Fruit fly (Drosophila melanogaster): ENCODE data around the gene IP3K1.

Gene IP3K1

DNA sequence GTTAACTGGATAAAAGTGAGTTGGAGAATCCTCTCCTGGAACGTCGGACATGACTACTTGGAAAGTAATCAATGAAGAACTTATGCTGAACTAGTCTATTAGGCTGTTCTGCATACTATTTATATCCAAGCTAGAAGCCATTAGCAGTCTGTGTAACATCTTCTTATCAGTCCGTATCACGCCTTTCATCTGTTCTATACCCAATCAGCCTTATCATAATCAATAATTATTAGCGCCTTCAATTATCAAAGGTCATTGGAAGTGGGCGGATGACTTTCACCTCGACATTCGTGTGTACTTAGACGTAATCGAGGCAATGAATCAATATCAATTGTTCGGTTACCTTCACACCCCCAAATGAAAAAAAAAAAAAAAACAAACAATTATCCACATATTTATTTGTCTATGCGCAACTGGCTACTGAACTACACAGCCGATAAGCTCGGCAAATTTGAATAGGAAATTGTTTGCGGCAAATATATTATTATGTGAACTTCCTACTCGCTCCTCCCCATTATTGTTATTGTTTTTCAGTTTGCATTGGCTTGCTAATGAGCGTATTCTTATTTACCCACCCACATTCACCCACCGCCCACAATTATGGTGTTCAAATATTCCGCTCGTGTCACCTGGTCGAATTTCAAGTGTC lies 7.1 kb upstream of the IP3K1 start, which contains the start of the genes ppk11 and ppk16 (continued):
- TF ChIP-seq Hand (GFP tag; optimal IDR thresholded peaks at IDR 0.05): no peak
- no peak for TF ChIP-seq MESR4 (GFP tag; optimal IDR thresholded peaks at IDR 0.05)
- TF ChIP-seq psq (GFP tag; optimal IDR thresholded peaks at IDR 0.05): no peak
- TF ChIP-seq pfk (GFP tag; optimal IDR thresholded peaks at IDR 0.05): no peak
- 0 out of 2 replicates have a peak, but pooled peaks have one; percentile 39 for TF ChIP-seq ara (GFP tag; IDR thresholded peaks at IDR 0.05)
- TF ChIP-seq Xrp1 (GFP tag; IDR thresholded peaks at IDR 0.05): peak; percentile 77
- TF ChIP-seq sc (optimal IDR thresholded peaks at IDR 0.05): no peak
- peak; percentile 7 for TF ChIP-seq sc (GFP tag; optimal IDR thresholded peaks at IDR 0.05)
- TF ChIP-seq CG17912 (GFP tag; optimal IDR thresholded peaks at IDR 0.05): no peak
- peak; percentile 47 for TF ChIP-seq CG2875 (GFP tag; optimal IDR thresholded peaks at IDR 0.05)
- TF ChIP-seq pnt (GFP tag; optimal IDR thresholded peaks at IDR 0.05): peak; percentile 15
- TF ChIP-seq hkb (optimal IDR thresholded peaks at IDR 0.05): no peak
- TF ChIP-seq hkb (GFP tag; IDR thresholded peaks at IDR 0.05): 0 out of 2 replicates have a peak, but pooled peaks have one; percentile 19
- no peak for TF ChIP-seq CG4617 (GFP tag; optimal IDR thresholded peaks at IDR 0.05; ENCODE audit: borderline replicate concordance)
- TF ChIP-seq CG13624 (GFP tag; optimal IDR thresholded peaks at IDR 0.05): no peak
- peak; percentile 23 for TF ChIP-seq CG15011 (GFP tag; optimal IDR thresholded peaks at IDR 0.05)
- no peak for TF ChIP-seq Mes4 (GFP tag; optimal IDR thresholded peaks at IDR 0.05)
- TF ChIP-seq CG2116 (GFP tag; optimal IDR thresholded peaks at IDR 0.05): peak; percentile 14
- peak; percentile 19 for TF ChIP-seq Sox100B (GFP tag; optimal IDR thresholded peaks at IDR 0.05)
- TF ChIP-seq Camta (GFP tag; optimal IDR thresholded peaks at IDR 0.05): peak; percentile 23
- peak; percentile 86 for TF ChIP-seq sens (GFP tag)
- no peak for TF ChIP-seq aop (GFP tag; IDR thresholded peaks at IDR 0.05)

- TF ChIP-seq unpg (GFP tag; optimal IDR thresholded peaks at IDR 0.05) (no peak), CG17328 (GFP tag; IDR thresholded peaks at IDR 0.05) (no peak), p53 (GFP tag; optimal IDR thresholded peaks at IDR 0.05) (no peak), GATAe (GFP tag; conservative IDR thresholded peaks at IDR 0.05) (no peak), Deaf1 (tag; optimal IDR thresholded peaks at IDR 0.05) (no peak), Optix (GFP tag; IDR thresholded peaks at IDR 0.05) (no peak), CG3995 (GFP tag; optimal IDR thresholded peaks at IDR 0.05) (no peak), NfI (GFP tag; optimal IDR thresholded peaks at IDR 0.05) (no peak), HLHmδ (GFP tag; optimal IDR thresholded peaks at IDR 0.05) (no peak), dan (GFP tag; IDR thresholded peaks at IDR 0.05) (no peak)
These were observed 4.3 kb upstream of the IP3K1 start for dm6 chr2L:9777927-9778326.

DNA sequence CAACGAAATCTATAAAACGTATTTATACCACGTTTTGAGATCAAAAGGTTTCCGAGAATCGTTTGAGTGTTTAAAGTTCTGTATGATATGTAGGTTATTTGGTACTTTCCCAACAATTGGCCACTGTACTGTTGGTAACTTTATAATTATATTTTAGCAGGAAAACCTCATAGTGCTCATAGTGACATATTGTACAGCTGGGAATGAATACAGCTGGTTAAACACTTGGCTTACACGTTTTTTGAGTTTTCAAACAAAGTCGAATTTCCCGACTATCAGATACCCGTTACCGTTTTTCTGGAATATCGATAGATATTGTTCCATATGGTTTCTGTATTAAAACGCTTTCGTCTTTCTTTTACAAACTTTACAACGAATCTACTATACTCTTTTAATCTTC lies 3.8 kb upstream of the IP3K1 start:
- TF ChIP-seq slou (GFP tag; optimal IDR thresholded peaks at IDR 0.05) (no peak), Med (GFP tag) (peak; percentile 60), sens (GFP tag) (peak; percentile 62)

DNA sequence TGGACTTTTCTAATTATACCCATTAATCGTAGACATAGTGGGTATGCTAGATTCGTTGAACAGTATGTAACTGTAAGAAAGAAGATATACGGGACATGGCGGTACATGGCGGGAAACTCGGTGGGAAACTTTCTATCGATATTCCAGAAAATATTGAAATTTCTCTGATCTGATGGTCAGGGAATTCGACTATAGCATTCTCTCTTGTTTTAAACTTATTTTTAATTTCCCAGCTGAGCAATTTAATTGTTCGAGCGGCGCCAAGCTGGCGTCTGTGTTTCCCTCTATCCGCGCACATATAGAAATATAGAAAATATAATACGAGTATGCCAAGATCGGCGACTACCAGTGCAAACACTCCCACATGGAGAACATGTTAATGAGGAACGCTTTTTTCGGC lies 3.0 kb upstream of the IP3K1 start:
- TF ChIP-seq CG13424 (tag; optimal IDR thresholded peaks at IDR 0.05) (peak; percentile 35), HLH54F (GFP tag; optimal IDR thresholded peaks at IDR 0.05) (peak; percentile 15), lmd (GFP tag; IDR thresholded peaks at IDR 0.05) (peak; percentile 48; the same call in 1 of the 2 replicates), CG17361 (GFP tag; IDR thresholded peaks at IDR 0.05) (0 out of 3 replicates have a peak, but pooled peaks have one; percentile 15), stc (GFP tag; IDR thresholded peaks at IDR 0.05) (no peak), sug (tag; optimal IDR thresholded peaks at IDR 0.05) (peak; percentile 6), unpg (GFP tag; optimal IDR thresholded peaks at IDR 0.05) (peak; percentile 26), sens (GFP tag) (peak; percentile 51), CG15269 (tag; optimal IDR thresholded peaks at IDR 0.05) (peak; percentile 66), CG13775 (GFP tag; optimal IDR thresholded peaks at IDR 0.05) (peak; percentile 9), CG7839 (tag; optimal IDR thresholded peaks at IDR 0.05) (peak; percentile 42), CG13287 (GFP tag; IDR thresholded peaks at IDR 0.05; ENCODE audit: partially characterized antibody) (no peak), CG9817 (tag; optimal IDR thresholded peaks at IDR 0.05) (peak; percentile 42), gfzf (GFP tag; optimal IDR thresholded peaks at IDR 0.05) (no peak), zen2 (GFP tag; IDR thresholded peaks at IDR 0.05; ENCODE audit: partially characterized antibody) (0 out of 3 replicates have a peak, but pooled peaks have one; percentile 4), Oli (tag; optimal IDR thresholded peaks at IDR 0.05) (peak; percentile 1)
